Fruit fly (Drosophila melanogaster): ENCODE results near the gene BthD.

dm6 chrX:13643961-13644360 is 32.0 kb downstream of the BthD start:
- no peak for TF ChIP-seq insv (optimal IDR thresholded peaks at IDR 0.05)
- no peak for TF ChIP-seq psq (optimal IDR thresholded peaks at IDR 0.05)
- no peak for TF ChIP-seq h (optimal IDR thresholded peaks at IDR 0.05)
- TF ChIP-seq ttk (optimal IDR thresholded peaks at IDR 0.05): no peak
- no peak for TF ChIP-seq Myc (optimal IDR thresholded peaks at IDR 0.05)
- no peak for TF ChIP-seq Sin3A (optimal IDR thresholded peaks at IDR 0.05)
